Fruit fly (Drosophila melanogaster): Measurements from ENCODE around the gene CG17029.

The CG17029 gene

DNA sequence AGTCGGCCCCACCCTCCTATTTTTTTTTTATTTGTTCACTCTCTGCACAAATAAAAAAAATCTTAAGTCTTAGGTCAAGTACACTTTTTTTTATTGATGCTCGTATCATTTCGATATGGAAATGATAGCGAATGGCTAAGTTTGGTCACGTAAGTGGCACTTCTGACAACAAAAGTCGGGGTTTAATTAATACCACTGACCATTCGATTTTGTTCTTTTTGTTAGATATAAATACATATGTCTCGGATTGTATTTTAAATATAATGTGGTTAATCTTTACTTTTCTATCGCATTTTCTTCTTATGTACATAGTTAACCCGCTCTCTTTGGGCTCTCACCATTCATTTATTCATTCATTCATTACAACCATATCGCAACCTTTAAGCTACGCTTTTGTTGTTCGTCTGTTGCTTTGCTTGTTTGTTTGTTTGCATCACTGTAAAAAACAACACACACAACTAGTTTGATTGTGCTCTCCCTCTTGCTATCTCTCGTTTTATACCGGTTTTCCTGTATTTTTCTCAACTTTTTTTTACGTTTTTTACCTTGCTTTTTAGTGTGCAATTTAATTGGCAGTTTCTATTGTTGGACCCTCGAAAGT lies 25.5 kb downstream of the CG17029 start:
- TF ChIP-seq tj (GFP tag; optimal IDR thresholded peaks at IDR 0.05): no peak
- TF ChIP-seq CG7101 (tag; optimal IDR thresholded peaks at IDR 0.05): peak; percentile 50
- TF ChIP-seq cic (GFP tag; optimal IDR thresholded peaks at IDR 0.05): peak; percentile 55
- peak; percentile 20 for TF ChIP-seq Hr96 (GFP tag; optimal IDR thresholded peaks at IDR 0.05)
- TF ChIP-seq bab1 (GFP tag; optimal IDR thresholded peaks at IDR 0.05): no peak
- peak; percentile 41 for TF ChIP-seq ovo (GFP tag; optimal IDR thresholded peaks at IDR 0.05)
- peak; percentile 60 for TF ChIP-seq CG11617 (GFP tag; optimal IDR thresholded peaks at IDR 0.05)
- TF ChIP-seq kay (GFP tag; ENCODE audit: borderline replicate concordance): peak; percentile 94
- peak; percentile 40 for TF ChIP-seq CG12768 (GFP tag; optimal IDR thresholded peaks at IDR 0.05)
- peak; percentile 79 for TF ChIP-seq CG33017 (tag; optimal IDR thresholded peaks at IDR 0.05)
- TF ChIP-seq CG7045 (GFP tag; optimal IDR thresholded peaks at IDR 0.05): no peak

- peak; percentile 39 for TF ChIP-seq tj (GFP tag; optimal IDR thresholded peaks at IDR 0.05)
- TF ChIP-seq CG33017 (tag; optimal IDR thresholded peaks at IDR 0.05): peak; percentile 15
- TF ChIP-seq Hr96 (GFP tag; optimal IDR thresholded peaks at IDR 0.05): peak; percentile 22
- TF ChIP-seq cic (GFP tag; optimal IDR thresholded peaks at IDR 0.05): peak; percentile 68
- TF ChIP-seq Crg-1 (GFP tag; optimal IDR thresholded peaks at IDR 0.05): no peak
- peak; percentile 35 for TF ChIP-seq ovo (GFP tag; optimal IDR thresholded peaks at IDR 0.05)
- TF ChIP-seq CG1620 (GFP tag; optimal IDR thresholded peaks at IDR 0.05): peak; percentile 26
- no peak for TF ChIP-seq pad (GFP tag; optimal IDR thresholded peaks at IDR 0.05)
- TF ChIP-seq Mnt (GFP tag; optimal IDR thresholded peaks at IDR 0.05): peak; percentile 62
- TF ChIP-seq CG7045 (GFP tag; optimal IDR thresholded peaks at IDR 0.05): peak; percentile 25
- TF ChIP-seq CG7101 (tag; optimal IDR thresholded peaks at IDR 0.05): peak; percentile 69
- no peak for TF ChIP-seq CG5204 (GFP tag; optimal IDR thresholded peaks at IDR 0.05)
- peak; percentile 45 for TF ChIP-seq bab1 (GFP tag; optimal IDR thresholded peaks at IDR 0.05)
- TF ChIP-seq toe (GFP tag; optimal IDR thresholded peaks at IDR 0.05): peak; percentile 57
- TF ChIP-seq cnc (optimal IDR thresholded peaks at IDR 0.05): no peak
- peak; percentile 44 for TF ChIP-seq CG11617 (GFP tag; optimal IDR thresholded peaks at IDR 0.05)
- TF ChIP-seq Clk (GFP tag; optimal IDR thresholded peaks at IDR 0.05): no peak
- TF ChIP-seq kay (GFP tag; ENCODE audit: borderline replicate concordance): no peak
- peak; percentile 71 for TF ChIP-seq CG12768 (GFP tag; optimal IDR thresholded peaks at IDR 0.05)
- TF ChIP-seq CG14711 (tag; optimal IDR thresholded peaks at IDR 0.05): peak; percentile 49
These were observed 27.9 kb downstream of the CG17029 start, which contains the start of the genes hzg and mRpS31 for dm6 chr3L:16004401-16005237. TSS of gene hzg (minus strand) at chr3L:16004736. TSS of gene mRpS31 (plus strand) at chr3L:16005193.

- TF ChIP-seq toe (GFP tag; optimal IDR thresholded peaks at IDR 0.05): no peak
- peak; percentile 60 for TF ChIP-seq cic (GFP tag; optimal IDR thresholded peaks at IDR 0.05)
These were observed 33.5 kb downstream of the CG17029 start for dm6 chr3L:16010176-16010575.

dm6 chr3L:16011319-16012210 lies 34.9 kb downstream of the CG17029 start, which contains the start of gene mib1:
TSS of gene mib1 (minus strand) at chr3L:16011812.
- TF ChIP-seq CG14711 (tag; optimal IDR thresholded peaks at IDR 0.05): peak; percentile 40
- no peak for TF ChIP-seq kay (GFP tag; ENCODE audit: borderline replicate concordance)
- TF ChIP-seq cic (GFP tag; optimal IDR thresholded peaks at IDR 0.05): peak; percentile 76
- TF ChIP-seq bab1 (GFP tag; optimal IDR thresholded peaks at IDR 0.05): peak; percentile 71
- TF ChIP-seq Crg-1 (GFP tag; optimal IDR thresholded peaks at IDR 0.05): no peak
- TF ChIP-seq tj (GFP tag; optimal IDR thresholded peaks at IDR 0.05): peak; percentile 22
- TF ChIP-seq pad (GFP tag; optimal IDR thresholded peaks at IDR 0.05): peak; percentile 53
- TF ChIP-seq cnc (optimal IDR thresholded peaks at IDR 0.05): no peak
- TF ChIP-seq Mnt (GFP tag; optimal IDR thresholded peaks at IDR 0.05): peak; percentile 30
- peak; percentile 5 for TF ChIP-seq CG11617 (GFP tag; optimal IDR thresholded peaks at IDR 0.05)
- TF ChIP-seq toe (GFP tag; optimal IDR thresholded peaks at IDR 0.05): no peak
- TF ChIP-seq CG7101 (tag; optimal IDR thresholded peaks at IDR 0.05): peak; percentile 29
- TF ChIP-seq CG1620 (GFP tag; optimal IDR thresholded peaks at IDR 0.05): no peak
- no peak for TF ChIP-seq CG33017 (tag; optimal IDR thresholded peaks at IDR 0.05)
- TF ChIP-seq Hr96 (GFP tag; optimal IDR thresholded peaks at IDR 0.05): peak; percentile 31
- no peak for TF ChIP-seq CG5204 (GFP tag; optimal IDR thresholded peaks at IDR 0.05)
- TF ChIP-seq CG7045 (GFP tag; optimal IDR thresholded peaks at IDR 0.05): no peak
- no peak for TF ChIP-seq Clk (GFP tag; optimal IDR thresholded peaks at IDR 0.05)
- peak; percentile 31 for TF ChIP-seq CG12768 (GFP tag; optimal IDR thresholded peaks at IDR 0.05)
- TF ChIP-seq ovo (GFP tag; optimal IDR thresholded peaks at IDR 0.05): peak; percentile 44

DNA sequence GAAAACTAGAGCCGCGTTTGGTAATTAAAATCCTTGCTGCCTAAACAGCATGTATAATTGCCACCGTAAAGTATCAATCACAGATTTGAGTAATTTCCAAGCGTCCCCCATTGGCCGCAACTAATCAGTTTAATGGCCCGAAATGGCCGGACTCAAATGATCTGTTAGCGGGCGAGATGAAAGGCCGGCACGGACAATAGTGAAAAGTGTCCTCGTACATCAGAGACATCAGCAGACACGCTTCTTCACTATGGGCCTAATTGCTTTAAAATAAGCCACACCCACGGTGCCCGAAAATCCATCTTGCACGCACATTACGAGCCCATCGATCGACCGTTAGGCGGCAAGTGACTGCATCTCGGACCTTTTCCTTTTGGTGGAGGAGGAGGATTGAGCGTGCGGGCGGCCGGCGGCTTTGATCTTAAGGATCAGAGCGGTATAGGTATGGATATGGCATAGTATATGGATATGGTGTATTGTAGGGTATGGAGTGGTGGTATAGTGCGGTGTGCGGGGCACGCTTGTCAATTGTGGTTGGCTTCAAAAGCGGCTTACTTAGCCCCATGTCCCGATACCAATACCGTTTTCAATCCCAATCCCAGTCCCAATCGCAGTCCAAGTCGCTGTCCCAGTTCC lies 35.8 kb downstream of the CG17029 start:
- TF ChIP-seq kay (GFP tag; ENCODE audit: borderline replicate concordance) (no peak), cic (GFP tag; optimal IDR thresholded peaks at IDR 0.05) (no peak), CG11617 (GFP tag; optimal IDR thresholded peaks at IDR 0.05) (no peak), Clk (GFP tag; optimal IDR thresholded peaks at IDR 0.05) (no peak), CG33017 (tag; optimal IDR thresholded peaks at IDR 0.05) (no peak), CG5204 (GFP tag; optimal IDR thresholded peaks at IDR 0.05) (no peak)

Data from whole organism, adult.